Worm (Caenorhabditis elegans) whole organism, late embryonic: ENCODE measurements around the gene F32D8.12.

Experiments
- C08G9.2 ChIP-seq: sonication (generic microtip); optimal IDR thresholded peaks from 2 replicates; lab custom pipeline; 2016; ENCODE audit warnings: mild to moderate bottlenecking, missing genetic modification characterization, moderate library complexity, missing compliant biosample characterization
- C38D4.7 ChIP-seq: fragments of 200-800 bp; sonication (Bioruptor generic); optimal IDR thresholded peaks from 2 replicates; lab custom pipeline; 2018; ENCODE audit warnings: mild to moderate bottlenecking, missing genetic modification characterization, moderate library complexity, missing compliant biosample characterization
- K09A11.1 ChIP-seq: sonication (generic microtip); optimal IDR thresholded peaks from 2 replicates; lab custom pipeline; 2017; ENCODE audit warnings: antibody characterized with exemption, mild to moderate bottlenecking, missing genetic modification characterization, missing compliant biosample characterization; ENCODE audit not compliant: insufficient read depth
- T23F11.4 ChIP-seq: fragments of 200-800 bp; sonication (Bioruptor generic); optimal IDR thresholded peaks from 2 replicates; lab custom pipeline; 2018; ENCODE audit warnings: mild to moderate bottlenecking, missing genetic modification characterization, missing compliant biosample characterization
- ahr-1 ChIP-seq: sonication (generic microtip); optimal IDR thresholded peaks from 2 replicates; lab custom pipeline; 2016; ENCODE audit warnings: missing genetic modification characterization, missing compliant biosample characterization
- ama-1 ChIP-seq: fragments of 150-350 bp; optimal IDR thresholded peaks from 2 replicates; lab custom pipeline; 2014
- ceh-18 ChIP-seq: sonication (generic microtip); optimal IDR thresholded peaks from 2 replicates; lab custom pipeline; 2016; ENCODE audit warnings: missing genetic modification characterization, missing compliant biosample characterization
- ceh-2 ChIP-seq: sonication (generic microtip); optimal IDR thresholded peaks from 2 replicates; lab custom pipeline; 2016; ENCODE audit warnings: missing genotype, missing genetic modification characterization, missing compliant biosample characterization
- ceh-30 ChIP-seq: fragments of 150-350 bp; optimal IDR thresholded peaks from 2 replicates; lab custom pipeline; 2014; ENCODE audit warnings: missing biosample characterization, missing genetic modification characterization
- ceh-31 ChIP-seq: sonication (generic microtip); optimal IDR thresholded peaks from 2 replicates; lab custom pipeline; 2016; ENCODE audit warnings: missing genetic modification characterization, missing compliant biosample characterization
- ceh-45 ChIP-seq: fragments of 200-800 bp; sonication (Bioruptor generic); IDR thresholded peaks from 2 replicates; pipeline ENCODE4 v1.3.6; 2022; ENCODE audit warnings: missing genetic modification reagents, missing genetic modification characterization, missing compliant biosample characterization
- ceh-48 ChIP-seq: sonication (generic microtip); optimal IDR thresholded peaks from 2 replicates; lab custom pipeline; 2016; ENCODE audit warnings: missing genetic modification characterization, inconsistent platforms, missing compliant biosample characterization
- ceh-6 ChIP-seq: fragments of 200-800 bp; sonication (Bioruptor generic); optimal IDR thresholded peaks from 2 replicates; lab custom pipeline; 2018; ENCODE audit warnings: mild to moderate bottlenecking, missing genetic modification characterization, missing compliant biosample characterization
- ceh-9 ChIP-seq: sonication (generic microtip); optimal IDR thresholded peaks from 2 replicates; lab custom pipeline; 2016; ENCODE audit warnings: mild to moderate bottlenecking, missing genetic modification characterization, inconsistent platforms, missing compliant biosample characterization
- che-1 ChIP-seq: sonication (generic microtip); optimal IDR thresholded peaks from 2 replicates; lab custom pipeline; 2016; ENCODE audit warnings: mild to moderate bottlenecking, missing genetic modification characterization, missing compliant biosample characterization
- dmd-4 ChIP-seq: sonication (generic microtip); optimal IDR thresholded peaks from 2 replicates; lab custom pipeline; 2016; ENCODE audit warnings: borderline replicate concordance, missing genetic modification characterization, missing compliant biosample characterization
- elt-4 ChIP-seq: sonication (generic microtip); optimal IDR thresholded peaks from 2 replicates; lab custom pipeline; 2016; ENCODE audit warnings: missing genetic modification characterization, missing compliant biosample characterization
- ets-4 ChIP-seq: sonication (generic microtip); optimal IDR thresholded peaks from 2 replicates; lab custom pipeline; 2016; ENCODE audit warnings: missing genetic modification characterization, missing compliant biosample characterization
- fkh-10 ChIP-seq: fragments of 150-350 bp; optimal IDR thresholded peaks from 2 replicates; lab custom pipeline; 2014; ENCODE audit warnings: missing biosample characterization, missing genetic modification reagents, missing genetic modification characterization
- fkh-6 ChIP-seq: sonication (generic microtip); optimal IDR thresholded peaks from 2 replicates; lab custom pipeline; 2016; ENCODE audit warnings: missing genetic modification characterization, missing compliant biosample characterization
- hlh-13 ChIP-seq: fragments of 200-800 bp; sonication (Bioruptor generic); optimal IDR thresholded peaks from 2 replicates; lab custom pipeline; 2018; ENCODE audit warnings: mild to moderate bottlenecking, missing genetic modification characterization, missing compliant biosample characterization
- hlh-15 ChIP-seq: sonication (generic microtip); optimal IDR thresholded peaks from 2 replicates; lab custom pipeline; 2016; ENCODE audit warnings: missing genetic modification characterization, missing compliant biosample characterization
- hlh-30 ChIP-seq: sonication (generic microtip); optimal IDR thresholded peaks from 2 replicates; lab custom pipeline; 2017; ENCODE audit warnings: antibody characterized with exemption, missing genetic modification characterization, missing compliant biosample characterization; ENCODE audit not compliant: insufficient read depth
- hlh-6 ChIP-seq: sonication (generic microtip); optimal IDR thresholded peaks from 2 replicates; lab custom pipeline; 2016; ENCODE audit warnings: missing genotype, missing genetic modification characterization, missing compliant biosample characterization
- lim-6 ChIP-seq: sonication (generic microtip); optimal IDR thresholded peaks from 2 replicates; lab custom pipeline; 2016; ENCODE audit warnings: missing genetic modification characterization, missing compliant biosample characterization
- lin-11 ChIP-seq: fragments of 200-800 bp; sonication (Bioruptor generic); optimal IDR thresholded peaks from 2 replicates; lab custom pipeline; 2018; ENCODE audit warnings: mild to moderate bottlenecking, missing genetic modification characterization, missing compliant biosample characterization
- madf-2 ChIP-seq: sonication (generic microtip); optimal IDR thresholded peaks from 2 replicates; lab custom pipeline; 2017; ENCODE audit warnings: missing genetic modification characterization, missing compliant biosample characterization
- mec-3 ChIP-seq: sonication (generic microtip); optimal IDR thresholded peaks from 2 replicates; lab custom pipeline; 2016; ENCODE audit warnings: borderline replicate concordance, missing genetic modification characterization, missing compliant biosample characterization
- nfya-1 ChIP-seq: sonication (generic microtip); optimal IDR thresholded peaks from 2 replicates; lab custom pipeline; 2017; ENCODE audit warnings: missing genetic modification characterization, mild to moderate bottlenecking, missing compliant biosample characterization, antibody characterized with exemption, moderate library complexity
- nhr-11 ChIP-seq: fragments of 150-350 bp; optimal IDR thresholded peaks from 2 replicates; lab custom pipeline; 2014; ENCODE audit warnings: missing biosample characterization, missing genetic modification characterization
- nhr-232 ChIP-seq: sonication (generic microtip); optimal IDR thresholded peaks from 2 replicates; lab custom pipeline; 2016; ENCODE audit warnings: missing genetic modification characterization, missing compliant biosample characterization
- npax-4 ChIP-seq: sonication (generic microtip); optimal IDR thresholded peaks from 2 replicates; lab custom pipeline; 2016; ENCODE audit warnings: missing genetic modification characterization, missing compliant biosample characterization
- pag-3 ChIP-seq: sonication (generic microtip); optimal IDR thresholded peaks from 2 replicates; lab custom pipeline; 2016; ENCODE audit warnings: missing compliant biosample characterization, missing genetic modification characterization, borderline replicate concordance
- pat-9 ChIP-seq: fragments of 200-800 bp; sonication (Bioruptor generic); optimal IDR thresholded peaks from 2 replicates; lab custom pipeline; 2018; ENCODE audit warnings: mild to moderate bottlenecking, missing genetic modification characterization, moderate library complexity, missing compliant biosample characterization
- pax-1 ChIP-seq: fragments of 150-350 bp; optimal IDR thresholded peaks from 2 replicates; lab custom pipeline; 2014; ENCODE audit warnings: missing biosample characterization, missing genetic modification characterization
- pha-2 ChIP-seq: sonication (generic microtip); optimal IDR thresholded peaks from 2 replicates; lab custom pipeline; 2017; ENCODE audit warnings: mild to moderate bottlenecking, missing genetic modification characterization, missing compliant biosample characterization
- pha-4 ChIP-seq: fragments of 150-350 bp; optimal IDR thresholded peaks from 2 replicates; lab custom pipeline; 2018; ENCODE audit warnings: missing biosample characterization, missing genetic modification reagents, missing genetic modification characterization
- pqm-1 ChIP-seq: sonication (generic microtip); optimal IDR thresholded peaks from 2 replicates; lab custom pipeline; 2016; ENCODE audit warnings: missing genetic modification characterization, missing compliant biosample characterization
- pros-1 ChIP-seq: fragments of 150-350 bp; optimal IDR thresholded peaks from 2 replicates; lab custom pipeline; 2014; ENCODE audit warnings: missing biosample characterization, missing genetic modification reagents, missing genetic modification characterization
- ref-2 ChIP-seq: sonication (generic microtip); optimal IDR thresholded peaks from 2 replicates; lab custom pipeline; 2016; ENCODE audit warnings: missing genetic modification characterization, missing compliant biosample characterization
- rnt-1 ChIP-seq: sonication (generic microtip); optimal IDR thresholded peaks from 2 replicates; lab custom pipeline; 2016; ENCODE audit warnings: missing genetic modification characterization, missing compliant biosample characterization
- sdc-2 ChIP-seq: sonication (generic microtip); optimal IDR thresholded peaks from 2 replicates; lab custom pipeline; 2016; ENCODE audit warnings: missing genotype, missing genetic modification characterization, missing compliant biosample characterization
- sox-2 ChIP-seq: fragments of 200-800 bp; sonication (Bioruptor generic); IDR thresholded peaks from 2 replicates; pipeline ENCODE4 v1.3.6; 2022; ENCODE audit warnings: missing genetic modification reagents, missing genetic modification characterization, missing compliant biosample characterization
- syd-9 ChIP-seq: sonication (generic microtip); optimal IDR thresholded peaks from 2 replicates; lab custom pipeline; 2016; ENCODE audit warnings: mild to moderate bottlenecking, missing genetic modification characterization, moderate library complexity, missing compliant biosample characterization
- ttx-3 ChIP-seq: sonication (generic microtip); optimal IDR thresholded peaks from 2 replicates; lab custom pipeline; 2016; ENCODE audit warnings: missing genetic modification reagents, missing genetic modification characterization, missing compliant biosample characterization
- unc-86 ChIP-seq: sonication (generic microtip); optimal IDR thresholded peaks from 2 replicates; lab custom pipeline; 2016; ENCODE audit warnings: missing genetic modification characterization, missing compliant biosample characterization
- zip-5 ChIP-seq: sonication (generic microtip); optimal IDR thresholded peaks from 2 replicates; lab custom pipeline; 2016; ENCODE audit warnings: missing genetic modification characterization, missing compliant biosample characterization
- ztf-16 ChIP-seq: sonication (generic microtip); optimal IDR thresholded peaks from 2 replicates; lab custom pipeline; 2017; ENCODE audit warnings: missing genetic modification characterization, missing compliant biosample characterization

The F32D8.12 gene

ce11 chrV:10859775-10860174 is 31.1 kb downstream of the F32D8.12 start:
- TF ChIP-seq fkh-6 (tag; lab: Kevin White, UChicago) (no peak), rnt-1 (tag; lab: Kevin White, UChicago) (no peak), ceh-9 (tag; lab: Kevin White, UChicago) (no peak), ceh-2 (tag; lab: Kevin White, UChicago) (no peak), pat-9 (tag; lab: Kevin White, UChicago) (no peak), ceh-31 (tag; lab: Kevin White, UChicago) (no peak), C08G9.2 (tag; lab: Kevin White, UChicago) (no peak), pqm-1 (no peak), nhr-232 (tag; lab: Kevin White, UChicago) (no peak), ztf-16 (tag; lab: Kevin White, UChicago) (no peak), hlh-13 (GFP tag; lab: Kevin White, UChicago) (no peak), zip-5 (no peak), che-1 (tag; lab: Kevin White, UChicago) (no peak), hlh-30 (tag; lab: Kevin White, UChicago) (no peak), nhr-11 (tag; lab: Kevin White, UChicago) (no peak), hlh-15 (tag; lab: Kevin White, UChicago) (no peak), mec-3 (no peak), nfya-1 (no peak), ama-1 (lab: Kevin White, UChicago) (no peak)

ce11 chrV:10859048-10859637 is 31.7 kb downstream of the F32D8.12 start:
- TF ChIP-seq ceh-30 (tag; lab: Kevin White, UChicago) = no peak
- TF ChIP-seq hlh-30 (tag; lab: Kevin White, UChicago) = peak; percentile 1

DNA sequence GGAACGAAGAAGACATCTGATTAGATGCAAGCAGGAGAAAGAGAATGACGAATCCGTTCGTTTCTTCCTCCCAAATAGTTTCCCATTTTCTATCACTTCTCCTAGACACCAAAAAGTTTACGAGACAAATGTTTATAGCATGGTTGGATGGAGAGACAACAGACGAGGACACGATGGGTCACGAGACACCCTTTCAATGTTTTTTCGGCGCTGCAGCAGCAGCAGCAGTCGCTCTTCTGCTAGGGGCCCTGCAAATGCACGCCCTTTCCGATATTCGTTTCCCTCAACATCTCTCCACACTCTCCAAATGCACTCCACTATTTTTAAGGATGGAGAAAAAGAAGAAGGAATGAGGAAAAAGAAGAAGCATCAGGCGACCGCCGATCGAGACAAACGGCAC is 32.5 kb downstream of the F32D8.12 start:
- TF ChIP-seq ztf-16 (tag; lab: Kevin White, UChicago) (no peak), pha-2 (tag; lab: Kevin White, UChicago) (no peak), hlh-6 (tag; lab: Kevin White, UChicago) (no peak), ceh-48 (tag; lab: Kevin White, UChicago) (peak; percentile 32), syd-9 (tag; lab: Kevin White, UChicago) (peak; percentile 3), T23F11.4 (GFP tag; lab: Kevin White, UChicago) (no peak), ets-4 (tag; lab: Kevin White, UChicago) (no peak), sox-2 (GFP tag; lab: Robert Waterston, UW) (no peak), pat-9 (tag; lab: Kevin White, UChicago) (no peak), ama-1 (lab: Kevin White, UChicago) (no peak), ceh-6 (GFP tag; lab: Kevin White, UChicago) (no peak), pag-3 (tag; lab: Kevin White, UChicago) (no peak), hlh-15 (tag; lab: Kevin White, UChicago) (no peak), elt-4 (no peak), ceh-18 (tag; lab: Kevin White, UChicago) (peak; percentile 96), madf-2 (no peak), pha-4 (tag; lab: Kevin White, UChicago) (no peak), npax-4 (tag; lab: Kevin White, UChicago) (no peak), sdc-2 (no peak), C08G9.2 (tag; lab: Kevin White, UChicago) (no peak), K09A11.1 (no peak), nhr-11 (tag; lab: Kevin White, UChicago) (no peak), dmd-4 (tag; lab: Kevin White, UChicago) (peak; percentile 60), pax-1 (no peak), fkh-10 (GFP tag; lab: Kevin White, UChicago) (no peak), unc-86 (tag; lab: Kevin White, UChicago) (peak; percentile 11), ttx-3 (tag; lab: Kevin White, UChicago) (no peak), che-1 (tag; lab: Kevin White, UChicago) (no peak), C38D4.7 (no peak), ahr-1 (tag; lab: Kevin White, UChicago) (no peak), ceh-45 (GFP tag; lab: Robert Waterston, UW) (no peak), ceh-30 (tag; lab: Kevin White, UChicago) (no peak), ceh-31 (tag; lab: Kevin White, UChicago) (peak; percentile 73), lim-6 (tag; lab: Kevin White, UChicago) (no peak), pros-1 (peak; percentile 41), rnt-1 (tag; lab: Kevin White, UChicago) (peak; percentile 51), lin-11 (tag; lab: Kevin White, UChicago) (no peak), ref-2 (tag; lab: Kevin White, UChicago) (peak; percentile 25)
